Fruit fly (Drosophila melanogaster) whole organism, pupa: ENCODE results near the gene CG11986.

ENCODE experiments used
- CG10348 ChIP-seq: fragments of 200-800 bp; sonication (Bioruptor generic); IDR thresholded peaks from 2 replicates; pipeline ENCODE4 v1.3.6; 2022; ENCODE audit warnings: missing biosample characterization, missing genetic modification characterization
- CG13204 ChIP-seq: fragments of 200-800 bp; sonication (Bioruptor generic); optimal IDR thresholded peaks from 2 replicates; lab custom pipeline; 2018; ENCODE audit warnings: missing biosample characterization, mild to moderate bottlenecking, missing genetic modification characterization, moderate library complexity
- CG14655 ChIP-seq: fragments of 200-800 bp; sonication (Bioruptor generic); optimal IDR thresholded peaks from 3 replicates; lab custom pipeline; 2017; ENCODE audit warnings: mild to moderate bottlenecking, missing biosample characterization, missing genetic modification reagents, missing genetic modification characterization
- CG34367 ChIP-seq: fragments of 200-800 bp; sonication (Bioruptor generic); optimal IDR thresholded peaks from 2 replicates; lab custom pipeline; 2018; ENCODE audit warnings: missing biosample characterization, mild to moderate bottlenecking, missing genetic modification characterization
- CG8159 ChIP-seq: fragments of 200-800 bp; sonication (Bioruptor generic); optimal IDR thresholded peaks from 3 replicates; lab custom pipeline; 2018; ENCODE audit warnings: missing biosample characterization, mild to moderate bottlenecking, missing genetic modification characterization, moderate library complexity
- D1 ChIP-seq: fragments of 200-800 bp; sonication (Bioruptor generic); optimal IDR thresholded peaks from 2 replicates; lab custom pipeline; 2018; ENCODE audit warnings: missing biosample characterization, mild to moderate bottlenecking, missing genetic modification characterization, moderate library complexity
- EcR ChIP-seq: fragments of 200-800 bp; sonication (Bioruptor generic); optimal IDR thresholded peaks from 3 replicates; lab custom pipeline; 2019; ENCODE audit warnings: missing biosample characterization, missing genetic modification characterization, mild to moderate bottlenecking, moderate library complexity, missing genetic modification reagents
- Snoo ChIP-seq: fragments of 200-800 bp; sonication (Bioruptor generic); optimal IDR thresholded peaks from 3 replicates; lab custom pipeline; 2017; ENCODE audit warnings: missing biosample characterization, mild to moderate bottlenecking, missing genetic modification characterization, inconsistent platforms
- gl ChIP-seq: fragments of 200-800 bp; sonication (Bioruptor generic); optimal IDR thresholded peaks from 2 replicates; lab custom pipeline; 2018; ENCODE audit warnings: missing biosample characterization, mild to moderate bottlenecking, missing genetic modification characterization

DNA sequence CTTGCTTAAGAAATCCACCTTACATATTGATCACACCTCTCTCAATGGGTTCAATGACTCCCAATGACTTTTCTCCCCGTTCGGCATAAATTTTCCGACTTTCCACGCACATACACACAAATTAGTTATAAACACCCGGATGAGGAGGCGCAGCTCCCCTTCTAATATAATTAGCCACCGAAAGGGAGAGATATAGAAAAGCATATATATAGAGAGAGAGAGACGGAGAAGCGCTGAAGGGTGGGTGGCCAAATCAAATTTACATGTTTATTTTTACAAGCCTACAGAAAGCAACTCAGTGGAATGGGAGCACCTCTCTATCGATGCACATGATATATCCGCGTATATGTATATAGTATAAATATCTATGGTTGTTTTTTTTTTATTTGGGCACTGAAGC is 13.4 kb downstream of the CG11986 start:
- TF ChIP-seq EcR, result no peak
- no peak for TF ChIP-seq CG13204 (GFP tag; lab: Kevin White, UChicago)
- no peak for TF ChIP-seq CG8159 (tag; lab: Kevin White, UChicago)
- no peak for TF ChIP-seq gl (tag; lab: Kevin White, UChicago)
- no peak for TF ChIP-seq CG34367 (tag; lab: Kevin White, UChicago)
- no peak for TF ChIP-seq Snoo (tag; lab: Kevin White, UChicago)
- no peak for TF ChIP-seq CG10348
- TF ChIP-seq D1 (tag; lab: Kevin White, UChicago), result no peak
- TF ChIP-seq CG14655 (GFP tag; lab: Kevin White, UChicago), result no peak
